Fruit fly (Drosophila melanogaster) ovary, adult (tissue): Measurements from ENCODE around the gene CG7506.

ENCODE experiments used
- CG17801 ChIP-seq: fragments of 200-800 bp; optimal IDR thresholded peaks from 2 replicates; lab custom pipeline; 2019; ENCODE audit warnings: missing biosample characterization, mild to moderate bottlenecking, missing genetic modification characterization, moderate library complexity; ENCODE audit not compliant: partially characterized antibody

The CG7506 gene

dm6 chr3L:7641467-7641866, at the start of gene CG7506:
Gene CG7506 (minus strand): TSS chr3L:7641648.
- peak; percentile 21 for TF ChIP-seq CG17801 (GFP tag; lab: Kevin White, UChicago)

DNA sequence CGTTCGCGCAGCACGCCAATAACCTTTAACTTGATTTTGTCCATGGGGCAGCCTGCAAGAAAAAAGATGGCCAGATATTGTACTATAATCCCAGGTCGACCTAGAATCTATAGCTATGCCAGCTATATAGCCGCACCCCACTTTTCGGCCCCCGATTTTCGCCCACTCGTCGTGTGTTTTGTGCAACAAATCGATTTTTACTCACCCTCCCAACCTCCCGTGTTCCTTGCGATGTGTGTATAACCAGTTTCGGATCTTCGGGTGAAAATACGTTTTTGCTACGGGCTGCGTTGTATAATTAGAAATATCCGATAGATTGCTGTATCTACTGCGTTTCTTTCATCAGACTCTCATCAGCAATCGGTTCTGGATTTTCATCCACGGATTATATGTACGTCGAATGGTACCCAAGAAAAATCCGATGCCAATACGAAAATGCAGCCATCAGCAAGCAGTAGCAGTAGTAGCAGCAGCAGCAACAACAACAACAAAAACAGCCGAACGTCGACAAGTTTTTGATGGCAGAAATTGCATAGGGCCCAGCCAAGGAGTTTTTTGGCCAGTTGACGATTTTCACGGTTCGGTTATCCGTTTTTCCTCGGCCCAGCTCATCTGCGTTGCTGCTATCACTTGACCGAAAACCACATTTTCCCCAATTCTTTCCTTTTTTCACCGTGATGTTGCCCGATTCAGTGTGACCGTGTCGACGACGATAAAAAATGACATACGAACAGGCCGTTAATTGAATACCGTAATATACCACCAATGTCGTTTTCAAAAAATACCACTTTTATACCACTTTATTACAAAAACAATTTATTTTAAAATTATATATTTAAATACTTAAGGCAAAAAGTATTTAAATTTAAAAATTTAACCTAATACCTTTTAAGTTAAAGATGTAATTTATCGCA, 12.9 kb upstream of the CG7506 start, which contains the start of gene CG7492:
CG7492 (minus strand) TSS at position 705 of the 914 bp plus-strand sequence.
- TF ChIP-seq CG17801 (GFP tag; lab: Kevin White, UChicago), result no peak

- TF ChIP-seq CG17801 (GFP tag; lab: Kevin White, UChicago), result no peak
Measured at dm6 chr3L:7650968-7651367, 9.5 kb upstream of the CG7506 start, which contains the start of gene PGRP-SD. Gene PGRP-SD (plus strand): TSS chr3L:7651180.

DNA sequence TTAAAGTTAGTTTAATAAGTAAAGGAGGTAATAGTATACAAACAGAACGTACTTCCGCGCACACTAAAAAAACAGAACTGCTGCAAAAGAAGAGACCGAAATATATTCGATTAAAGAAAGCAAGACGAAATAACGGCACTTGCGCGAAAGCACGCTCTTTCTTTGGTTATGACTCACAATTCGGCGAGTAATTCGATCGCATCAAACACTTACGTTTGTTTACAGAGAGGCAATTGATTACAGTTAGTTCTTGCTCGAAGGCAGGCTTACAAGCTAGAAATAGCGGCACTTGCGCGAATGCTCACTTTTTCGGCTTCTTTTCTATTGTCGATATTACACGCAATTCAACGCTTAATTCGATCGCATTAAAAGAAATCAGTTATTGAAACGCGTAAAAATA, 8.8 kb upstream of the CG7506 start, which contains the start of gene CG32373:
CG32373 (plus strand) TSS at position 301 of the 400 bp plus-strand sequence.
- TF ChIP-seq CG17801 (GFP tag; lab: Kevin White, UChicago), result no peak

- TF ChIP-seq CG17801 (GFP tag; lab: Kevin White, UChicago), result no peak
Measured at dm6 chr3L:7643562-7643961, 2.1 kb upstream of the CG7506 start.

dm6 chr3L:7640297-7640696, 1.2 kb downstream of the CG7506 start, which contains the start of gene Urm1:
Gene Urm1 (minus strand): TSS chr3L:7640446.
- no peak for TF ChIP-seq CG17801 (GFP tag; lab: Kevin White, UChicago)

dm6 chr3L:7639533-7639932, 1.9 kb downstream of the CG7506 start:
- TF ChIP-seq CG17801 (GFP tag; lab: Kevin White, UChicago), result no peak

- no peak for TF ChIP-seq CG17801 (GFP tag; lab: Kevin White, UChicago)
Measured at dm6 chr3L:7634743-7635469, 6.5 kb downstream of the CG7506 start.

DNA sequence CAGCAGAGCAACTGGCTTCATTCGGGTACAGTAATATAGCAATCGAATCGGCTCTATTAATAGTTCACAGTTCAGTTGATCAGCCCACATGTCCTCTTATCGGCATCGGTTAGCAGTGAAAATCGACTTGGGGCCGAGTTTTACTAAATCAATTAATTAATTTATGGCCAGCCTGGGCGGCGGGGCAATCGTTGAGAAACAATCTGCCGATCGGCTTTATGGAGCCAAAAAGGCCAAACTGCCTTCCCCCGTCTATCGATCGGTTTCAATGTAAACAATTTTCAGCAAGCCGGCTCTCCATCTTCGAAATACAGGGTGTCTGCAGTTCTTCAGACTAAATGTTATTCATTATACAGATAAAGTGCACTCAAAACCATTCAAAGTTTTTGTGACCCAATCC, 7.8 kb downstream of the CG7506 start:
- no peak for TF ChIP-seq CG17801 (GFP tag; lab: Kevin White, UChicago)

DNA sequence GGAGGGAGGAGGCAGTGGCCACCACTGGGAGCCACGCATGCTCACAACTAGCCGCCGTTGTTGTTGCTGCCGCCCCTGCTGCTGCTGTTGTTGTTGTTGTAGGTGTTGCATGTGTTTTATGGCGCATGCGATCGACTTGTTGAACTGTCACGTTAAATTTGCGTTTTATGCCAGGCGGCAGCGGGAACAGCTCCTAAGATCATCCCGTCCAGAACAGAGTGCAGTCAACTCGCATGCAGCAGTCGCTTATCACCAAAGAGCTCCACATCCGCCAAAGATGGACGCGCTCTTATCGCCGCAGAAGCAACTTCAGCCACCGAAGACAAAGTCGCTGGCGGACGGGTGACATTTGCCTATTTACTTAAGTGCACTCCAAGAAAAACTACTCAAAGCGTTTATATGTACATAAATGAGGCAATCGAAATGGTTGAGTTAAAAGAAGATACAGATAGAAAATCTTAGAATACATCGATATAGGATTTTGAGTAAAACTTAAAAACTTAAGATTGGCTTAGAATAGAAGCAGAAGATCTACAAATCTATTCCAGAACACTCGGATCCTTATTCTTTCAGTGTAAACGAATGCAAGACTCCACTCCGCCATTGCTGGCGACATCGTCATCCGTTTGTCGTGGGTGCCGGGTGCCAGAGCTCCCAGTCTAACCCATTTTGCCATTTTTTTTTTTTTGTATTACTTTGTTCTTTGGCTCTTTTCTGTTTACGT, 8.7 kb downstream of the CG7506 start:
- no peak for TF ChIP-seq CG17801 (GFP tag; lab: Kevin White, UChicago)

DNA sequence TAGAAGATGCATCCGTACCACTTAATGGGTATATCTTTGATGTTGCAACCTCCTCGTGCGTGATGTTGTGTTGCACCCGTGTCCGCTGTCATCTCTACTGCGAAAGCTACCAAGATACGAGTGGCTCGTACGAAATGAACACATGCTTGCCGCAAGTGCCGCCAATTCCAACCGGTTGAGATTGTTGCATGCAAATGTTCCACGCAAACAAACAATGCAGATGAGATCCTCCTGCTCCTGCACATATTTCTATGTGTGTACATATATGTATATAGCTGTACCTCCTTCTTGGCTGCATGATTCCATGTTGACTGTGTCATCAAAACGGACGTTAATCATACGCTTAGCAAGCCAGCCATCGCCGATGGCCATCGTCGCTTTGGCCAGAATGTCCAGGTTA, 11.4 kb downstream of the CG7506 start:
- no peak for TF ChIP-seq CG17801 (GFP tag; lab: Kevin White, UChicago)

DNA sequence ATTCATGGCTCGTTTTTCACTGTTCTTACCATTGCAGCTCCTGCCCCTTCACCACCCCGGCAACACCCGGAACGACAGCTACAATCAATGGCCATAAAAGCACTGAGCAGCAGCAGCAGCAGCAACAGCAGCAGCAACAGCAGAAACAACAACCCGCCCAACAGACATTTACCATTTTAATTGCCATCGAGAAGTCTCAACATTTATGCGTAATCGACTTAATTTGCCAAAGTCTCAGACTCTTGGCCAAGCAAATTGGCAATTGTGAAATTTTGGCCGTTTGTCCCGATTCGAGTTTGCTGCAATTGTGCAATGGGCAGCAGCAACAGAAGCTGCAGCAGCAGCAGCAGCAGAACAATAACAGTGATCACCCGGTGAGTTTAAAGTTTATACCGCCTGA, 16.9 kb downstream of the CG7506 start:
- no peak for TF ChIP-seq CG17801 (GFP tag; lab: Kevin White, UChicago)

dm6 chr3L:7617436-7617979, 23.9 kb downstream of the CG7506 start:
- TF ChIP-seq CG17801 (GFP tag; lab: Kevin White, UChicago), result no peak

dm6 chr3L:7614226-7614625, 27.2 kb downstream of the CG7506 start:
- TF ChIP-seq CG17801 (GFP tag; lab: Kevin White, UChicago), result no peak
